Fruit fly (Drosophila melanogaster) whole organism, embryonic: ENCODE results near the gene Hf.
A peak's percentile ranks its signal among the peaks of the same experiment; 100 is the strongest.

Experiments
- CG11398 ChIP-seq: fragments of 200-800 bp; sonication (Bioruptor generic); optimal IDR thresholded peaks from 2 replicates; lab custom pipeline; 2016; ENCODE audit warnings: missing biosample characterization, missing genetic modification characterization
- CG12104 ChIP-seq: fragments of 200-800 bp; sonication (Bioruptor generic); optimal IDR thresholded peaks from 3 replicates; lab custom pipeline; 2016; ENCODE audit warnings: missing biosample characterization, missing genetic modification characterization
- CG13296 ChIP-seq: fragments of 200-800 bp; sonication (Bioruptor generic); optimal IDR thresholded peaks from 3 replicates; lab custom pipeline; 2018; ENCODE audit warnings: missing biosample characterization, mild to moderate bottlenecking, missing genetic modification characterization
- CG17802 ChIP-seq: fragments of 200-800 bp; sonication (Bioruptor generic); optimal IDR thresholded peaks from 2 replicates; lab custom pipeline; 2018; ENCODE audit warnings: missing biosample characterization, mild to moderate bottlenecking, missing genetic modification characterization, moderate library complexity
- CG17829 ChIP-seq: fragments of 200-800 bp; optimal IDR thresholded peaks from 2 replicates; lab custom pipeline; 2019; ENCODE audit warnings: missing biosample characterization, mild to moderate bottlenecking, missing genetic modification characterization, moderate library complexity
- CG18599 ChIP-seq: fragments of 200-800 bp; sonication (Bioruptor generic); optimal IDR thresholded peaks from 3 replicates; lab custom pipeline; 2017; ENCODE audit warnings: missing biosample characterization, missing genetic modification characterization, mild to moderate bottlenecking, moderate library complexity, missing genetic modification reagents
- CG2199 ChIP-seq: fragments of 200-800 bp; sonication (Bioruptor generic); IDR thresholded peaks from 3 replicates; pipeline ENCODE4 v1.3.6; 2022; ENCODE audit warnings: missing biosample characterization, missing genetic modification characterization
- CG2712 ChIP-seq: fragments of 200-800 bp; optimal IDR thresholded peaks from 3 replicates; lab custom pipeline; 2019; ENCODE audit warnings: missing biosample characterization, mild to moderate bottlenecking, missing genetic modification characterization, moderate library complexity
- CG3281 ChIP-seq: fragments of 200-800 bp; sonication (Bioruptor generic); optimal IDR thresholded peaks from 3 replicates; lab custom pipeline; 2017; ENCODE audit warnings: missing biosample characterization, mild to moderate bottlenecking, missing genetic modification characterization
- CG3847 ChIP-seq: fragments of 200-800 bp; sonication (Bioruptor generic); IDR thresholded peaks from 2 replicates; pipeline ENCODE4 v1.3.6; 2022; ENCODE audit warnings: missing biosample characterization, missing genetic modification characterization
- CG4424 ChIP-seq: fragments of 200-800 bp; sonication (Bioruptor generic); optimal IDR thresholded peaks from 3 replicates; lab custom pipeline; 2016; ENCODE audit warnings: missing biosample characterization, missing genetic modification characterization
- CG4707 ChIP-seq: fragments of 200-800 bp; sonication (Bioruptor generic); optimal IDR thresholded peaks from 2 replicates; lab custom pipeline; 2018; ENCODE audit warnings: missing biosample characterization, mild to moderate bottlenecking, missing genetic modification characterization, moderate library complexity
- CG4854 ChIP-seq: fragments of 200-800 bp; sonication (Bioruptor generic); optimal IDR thresholded peaks from 2 replicates; lab custom pipeline; 2016; ENCODE audit warnings: missing biosample characterization, missing genetic modification characterization, inconsistent platforms
- CG5953 ChIP-seq: fragments of 200-800 bp; sonication (Bioruptor generic); IDR thresholded peaks from 2 replicates; pipeline ENCODE4 v1.3.6; 2022; ENCODE audit warnings: missing biosample characterization, missing genetic modification characterization
- Camta ChIP-seq: fragments of 200-800 bp; sonication (Bioruptor generic); optimal IDR thresholded peaks from 2 replicates; lab custom pipeline; 2016; ENCODE audit warnings: missing biosample characterization, missing genetic modification characterization
- Drgx ChIP-seq: fragments of 200-800 bp; sonication (Bioruptor generic); IDR thresholded peaks from 2 replicates; pipeline ENCODE4 v1.3.6; 2022; ENCODE audit warnings: missing biosample characterization, missing genetic modification characterization
- ERR ChIP-seq: fragments of 200-800 bp; sonication (Bioruptor generic); optimal IDR thresholded peaks from 2 replicates; lab custom pipeline; 2016; ENCODE audit warnings: missing biosample characterization, missing genetic modification characterization
- Ets97D ChIP-seq: fragments of 200-800 bp; sonication (Bioruptor generic); optimal IDR thresholded peaks from 3 replicates; lab custom pipeline; 2016; ENCODE audit warnings: missing biosample characterization, missing genetic modification characterization
- Hmr ChIP-seq: fragments of 200-800 bp; sonication (Bioruptor generic); optimal IDR thresholded peaks from 3 replicates; lab custom pipeline; 2017; ENCODE audit warnings: mild to moderate bottlenecking, missing biosample characterization, missing genetic modification reagents, missing genetic modification characterization
- Hmx ChIP-seq: fragments of 200-800 bp; sonication (Bioruptor generic); optimal IDR thresholded peaks from 2 replicates; lab custom pipeline; 2016; ENCODE audit warnings: missing biosample characterization, missing genetic modification characterization
- Mad ChIP-seq: fragments of 200-800 bp; sonication (Bioruptor generic); optimal IDR thresholded peaks from 2 replicates; lab custom pipeline; 2016; ENCODE audit warnings: missing biosample characterization, missing genetic modification characterization
- Meics ChIP-seq: fragments of 200-800 bp; sonication (Bioruptor generic); optimal IDR thresholded peaks from 2 replicates; lab custom pipeline; 2017; ENCODE audit warnings: missing biosample characterization, mild to moderate bottlenecking, missing genetic modification characterization
- Nf-YA ChIP-seq: fragments of 200-800 bp; sonication (Bioruptor generic); IDR thresholded peaks from 2 replicates; pipeline ENCODE4 v1.3.6; 2022; ENCODE audit warnings: missing biosample characterization, missing genetic modification characterization
- PHDP ChIP-seq: fragments of 200-800 bp; sonication (Bioruptor generic); optimal IDR thresholded peaks from 3 replicates; lab custom pipeline; 2018; ENCODE audit warnings: missing biosample characterization, mild to moderate bottlenecking, missing genetic modification characterization, moderate library complexity
- Sox100B ChIP-seq: fragments of 200-800 bp; sonication (Bioruptor generic); optimal IDR thresholded peaks from 3 replicates; lab custom pipeline; 2018; ENCODE audit warnings: missing biosample characterization, mild to moderate bottlenecking, missing genetic modification characterization
- bigmax ChIP-seq: fragments of 200-800 bp; sonication (Bioruptor generic); optimal IDR thresholded peaks from 2 replicates; lab custom pipeline; 2018; ENCODE audit warnings: missing biosample characterization, mild to moderate bottlenecking, missing genetic modification characterization
- cato ChIP-seq: fragments of 200-800 bp; sonication (Bioruptor generic); optimal IDR thresholded peaks from 2 replicates; lab custom pipeline; 2016; ENCODE audit warnings: missing biosample characterization, missing genetic modification characterization, borderline replicate concordance
- cg ChIP-seq: fragments of 200-800 bp; sonication (Bioruptor generic); optimal IDR thresholded peaks from 3 replicates; lab custom pipeline; 2019; ENCODE audit warnings: missing biosample characterization, mild to moderate bottlenecking, missing genetic modification characterization, moderate library complexity
- esg ChIP-seq: fragments of 200-800 bp; sonication (Bioruptor generic); conservative IDR thresholded peaks from 2 replicates; pipeline ENCODE4 v1.3.6; 2022; ENCODE audit warnings: missing biosample characterization, missing genetic modification characterization
- fd64A ChIP-seq: fragments of 200-800 bp; sonication (Bioruptor generic); optimal IDR thresholded peaks from 3 replicates; lab custom pipeline; 2018; ENCODE audit warnings: missing biosample characterization, mild to moderate bottlenecking, missing genetic modification characterization
- gce ChIP-seq: fragments of 200-800 bp; sonication (Bioruptor generic); IDR thresholded peaks from 3 replicates; pipeline ENCODE4 v1.3.6; 2022; ENCODE audit warnings: missing biosample characterization, missing genetic modification characterization
- lola ChIP-seq, 3 experiments: fragments of >200 bp in 2 of 3; fragments of 200-800 bp in 1 of 3; sonication (Bioruptor generic) in 1 of 3; optimal IDR thresholded peaks; 2 replicates each; lab custom pipeline; 2017 to 2019; ENCODE audit warnings: missing biosample characterization in 3 of 3, missing genetic modification characterization in 3 of 3, mild to moderate bottlenecking in 1 of 3, moderate library complexity in 1 of 3
- luna ChIP-seq: fragments of 200-800 bp; sonication (Bioruptor generic); optimal IDR thresholded peaks from 2 replicates; lab custom pipeline; 2016; ENCODE audit warnings: missing biosample characterization, missing genetic modification characterization
- nau ChIP-seq: fragments of 200-800 bp; sonication (Bioruptor generic); optimal IDR thresholded peaks from 3 replicates; lab custom pipeline; 2017; ENCODE audit warnings: missing biosample characterization, mild to moderate bottlenecking, missing genetic modification characterization, missing genetic modification reagents
- pita ChIP-seq: fragments of 200-800 bp; sonication (Bioruptor generic); optimal IDR thresholded peaks from 2 replicates; lab custom pipeline; 2017; ENCODE audit warnings: missing biosample characterization, mild to moderate bottlenecking, missing genetic modification characterization
- run ChIP-seq: fragments of 200-800 bp; sonication (Bioruptor generic); optimal IDR thresholded peaks from 3 replicates; lab custom pipeline; 2018; ENCODE audit warnings: missing biosample characterization, mild to moderate bottlenecking, missing genetic modification characterization
- sd ChIP-seq: fragments of 200-800 bp; sonication (Bioruptor generic); optimal IDR thresholded peaks from 3 replicates; lab custom pipeline; 2018; ENCODE audit warnings: missing biosample characterization, mild to moderate bottlenecking, missing genetic modification characterization, moderate library complexity
- slbo ChIP-seq: fragments of 200-800 bp; sonication (Bioruptor generic); IDR thresholded peaks from 2 replicates; pipeline ENCODE4 v1.3.6; 2022; ENCODE audit warnings: missing biosample characterization, missing genetic modification characterization
- sr ChIP-seq: fragments of 200-800 bp; sonication (Bioruptor generic); IDR thresholded peaks from 3 replicates; pipeline ENCODE4 v1.3.6; 2022; ENCODE audit warnings: missing biosample characterization, missing genetic modification characterization
- ssp ChIP-seq: fragments of 200-800 bp; sonication (Bioruptor generic); IDR thresholded peaks from 2 replicates; pipeline ENCODE4 v1.3.6; 2022; ENCODE audit warnings: missing biosample characterization, missing genetic modification characterization
- tll ChIP-seq, 2 experiments: fragments of 200-800 bp in 1 of 2; fragments of >200 bp in 1 of 2; sonication (Bioruptor generic) in 1 of 2; optimal IDR thresholded peaks; 2 replicates each; lab custom pipeline; 2017 to 2019; ENCODE audit warnings: missing biosample characterization in 2 of 2, missing genetic modification characterization in 2 of 2, mild to moderate bottlenecking in 1 of 2, moderate library complexity in 1 of 2
- toy ChIP-seq: fragments of 200-800 bp; sonication (Bioruptor generic); IDR thresholded peaks from 2 replicates; pipeline ENCODE4 v1.3.6; 2022; ENCODE audit warnings: missing biosample characterization, missing genetic modification characterization
- tup ChIP-seq: fragments of 200-800 bp; sonication (Bioruptor generic); optimal IDR thresholded peaks from 2 replicates; lab custom pipeline; 2016; ENCODE audit warnings: missing biosample characterization, mild to moderate bottlenecking, missing genetic modification characterization, moderate library complexity
- usp ChIP-seq: fragments of >200 bp; optimal IDR thresholded peaks from 2 replicates; lab custom pipeline; 2017; ENCODE audit warnings: missing biosample characterization, missing genetic modification characterization
- yki ChIP-seq: fragments of >200 bp; optimal IDR thresholded peaks from 3 replicates; lab custom pipeline; 2018

Gene Hf

DNA sequence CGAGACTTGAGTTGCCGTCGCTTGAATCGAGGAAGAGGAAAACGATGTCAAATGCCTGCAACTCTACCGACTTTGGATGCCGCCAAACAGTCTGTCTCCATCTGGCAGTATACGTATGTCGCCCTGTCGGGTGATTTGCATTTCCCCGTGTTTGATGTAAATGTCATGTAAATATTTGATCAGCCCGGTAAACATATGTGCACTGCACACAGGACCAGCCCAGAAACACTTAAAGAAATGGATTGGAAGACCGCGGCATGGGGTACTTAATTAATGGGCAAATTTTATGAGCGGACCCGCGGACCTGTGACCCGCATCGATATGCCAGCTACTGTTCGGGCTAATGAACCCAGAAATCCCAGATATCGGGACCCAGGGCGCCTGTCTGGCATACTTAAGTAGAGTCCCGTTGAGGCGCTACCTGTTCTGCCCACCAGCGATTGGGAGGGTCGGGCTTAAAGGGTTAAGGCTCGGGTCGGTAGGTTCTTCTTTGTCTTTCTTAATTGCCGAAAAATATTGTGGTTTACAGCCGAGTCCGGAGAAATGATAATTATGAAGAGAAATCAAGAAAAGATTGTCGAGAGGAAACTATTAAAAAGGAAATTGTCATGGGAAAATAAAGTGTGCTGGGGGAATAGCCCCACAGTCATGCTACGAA lies 29.6 kb downstream of the Hf start (continued):
- TF ChIP-seq Mad (GFP tag; lab: Kevin White, UChicago), result no peak
- TF ChIP-seq CG5953 (GFP tag; lab: Robert Waterston, UW), result no peak
- no peak for TF ChIP-seq Ets97D (GFP tag; lab: Kevin White, UChicago)
- TF ChIP-seq CG4707 (GFP tag; lab: Kevin White, UChicago), result no peak
- no peak for TF ChIP-seq luna (GFP tag; lab: Kevin White, UChicago)
- TF ChIP-seq tll (GFP tag; optimal IDR thresholded peaks at IDR 0.05; lab: Kevin White, UChicago), result peak in 1 of 2 experiments; percentile 72

dm6 chr2L:19936131-19936530 lies 31.4 kb downstream of the Hf start:
- TF ChIP-seq Drgx (peak; percentile 74), CG2712 (tag; lab: Kevin White, UChicago) (peak; percentile 15)

dm6 chr2L:19935085-19935846 lies 32.2 kb downstream of the Hf start:
- TF ChIP-seq slbo (GFP tag; lab: Robert Waterston, UW), result peak; percentile 44
- TF ChIP-seq Sox100B (GFP tag; lab: Kevin White, UChicago), result no peak
- peak; percentile 10 for TF ChIP-seq ERR (GFP tag; lab: Kevin White, UChicago)
- TF ChIP-seq Camta (GFP tag; lab: Kevin White, UChicago), result no peak
- no peak for TF ChIP-seq CG4854
- no peak for TF ChIP-seq CG18599 (GFP tag; lab: Kevin White, UChicago)
- TF ChIP-seq yki (lab: Kevin White, UChicago), result no peak
- TF ChIP-seq CG2199, result peak; percentile 92
- TF ChIP-seq fd64A, result no peak
- no peak for TF ChIP-seq cato (GFP tag; lab: Kevin White, UChicago)
- no peak for TF ChIP-seq usp (GFP tag; lab: Kevin White, UChicago)
- no peak for TF ChIP-seq CG13296 (GFP tag; lab: Kevin White, UChicago)
- no peak for TF ChIP-seq run (tag; lab: Kevin White, UChicago)
- no peak for TF ChIP-seq CG17802 (tag; lab: Kevin White, UChicago)
- no peak for TF ChIP-seq CG4424
- TF ChIP-seq Hmx (GFP tag; lab: Kevin White, UChicago), result no peak
- TF ChIP-seq Hmr (GFP tag; lab: Kevin White, UChicago), result peak; percentile 60
- TF ChIP-seq toy (GFP tag; lab: Robert Waterston, UW), result no peak
- 0 out of 2 replicates have a peak, but pooled peaks have one; percentile 43 for TF ChIP-seq Nf-YA (GFP tag; lab: Robert Waterston, UW)
- no peak for TF ChIP-seq nau (GFP tag; lab: Kevin White, UChicago)
- TF ChIP-seq ssp (GFP tag; lab: Robert Waterston, UW), result no peak
- no peak for TF ChIP-seq lola (GFP tag; optimal IDR thresholded peaks at IDR 0.05; lab: Kevin White, UChicago)
- TF ChIP-seq sd (tag; lab: Kevin White, UChicago), result peak; percentile 42
- TF ChIP-seq cg (GFP tag; lab: Kevin White, UChicago), result peak; percentile 45
- TF ChIP-seq bigmax (GFP tag; lab: Kevin White, UChicago), result no peak
- 0 out of 3 replicates have a peak, but pooled peaks have one; percentile 45 for TF ChIP-seq gce (GFP tag; lab: Robert Waterston, UW)
- TF ChIP-seq CG3847 (GFP tag; lab: Robert Waterston, UW), result no peak
- no peak for TF ChIP-seq pita
- no peak for TF ChIP-seq CG12104
- TF ChIP-seq esg, result no peak
- TF ChIP-seq PHDP (tag; lab: Kevin White, UChicago), result peak; percentile 23
- no peak for TF ChIP-seq tup (GFP tag; lab: Kevin White, UChicago)
- TF ChIP-seq Meics (GFP tag; lab: Kevin White, UChicago), result peak; percentile 14
- peak; percentile 45 for TF ChIP-seq CG17829 (tag; lab: Kevin White, UChicago)
- TF ChIP-seq CG11398 (GFP tag; lab: Kevin White, UChicago), result no peak
- TF ChIP-seq sr (GFP tag; lab: Robert Waterston, UW), result 0 out of 3 replicates have a peak, but pooled peaks have one; percentile 22
- TF ChIP-seq CG3281 (GFP tag; lab: Kevin White, UChicago), result peak; percentile 11
